Worm (Caenorhabditis elegans) whole organism, L3 larva: Measurements from ENCODE around the gene rgs-1.

Experiments used
- ZK546.5 ChIP-seq: sonication (generic microtip); optimal IDR thresholded peaks from 2 replicates; lab custom pipeline; 2017; ENCODE audit warnings: missing biosample characterization, missing genetic modification characterization
- ama-1 ChIP-seq: fragments of 150-350 bp; optimal IDR thresholded peaks from 2 replicates; lab custom pipeline; 2018
- daf-12 ChIP-seq: fragments of 150-350 bp; optimal IDR thresholded peaks from 2 replicates; lab custom pipeline; 2014; ENCODE audit warnings: missing biosample characterization, missing genetic modification reagents, missing genetic modification characterization
- egl-27 ChIP-seq: sonication (generic microtip); optimal IDR thresholded peaks from 4 replicates; lab custom pipeline; 2017; ENCODE audit warnings: missing biosample characterization, missing genetic modification reagents, missing genetic modification characterization
- fos-1 ChIP-seq: fragments of 150-350 bp; optimal IDR thresholded peaks from 2 replicates; lab custom pipeline; 2014; ENCODE audit warnings: missing biosample characterization, missing genetic modification characterization
- jun-1 ChIP-seq: fragments of 150-350 bp; optimal IDR thresholded peaks from 2 replicates; lab custom pipeline; 2014; ENCODE audit warnings: missing biosample characterization, missing genetic modification reagents, missing genetic modification characterization
- pqm-1 ChIP-seq: fragments of 150-350 bp; optimal IDR thresholded peaks from 2 replicates; lab custom pipeline; 2017; ENCODE audit warnings: missing biosample characterization, missing genetic modification characterization, inconsistent platforms
- unc-62 ChIP-seq: fragments of 150-350 bp; sonication (generic microtip); optimal IDR thresholded peaks from 4 replicates; lab custom pipeline; 2014; ENCODE audit warnings: missing biosample characterization, missing genetic modification reagents, missing genetic modification characterization
- ztf-4 ChIP-seq: fragments of 150-350 bp; optimal IDR thresholded peaks from 2 replicates; lab custom pipeline; 2014; ENCODE audit warnings: missing biosample characterization, missing genetic modification characterization

ce11 chrIII:10001060-10001459 lies 15.3 kb downstream of the rgs-1 start, which contains the start of gene C05B5.5:
- TF ChIP-seq fos-1 (tag; lab: Kevin White, UChicago) (no peak), jun-1 (no peak), egl-27 (tag; lab: Kevin White, UChicago) (no peak), ztf-4 (tag; lab: Kevin White, UChicago) (no peak), ZK546.5 (tag; lab: Kevin White, UChicago) (no peak), ama-1 (no peak), daf-12 (tag; lab: Kevin White, UChicago) (no peak), unc-62 (GFP tag; lab: Kevin White, UChicago) (no peak), pqm-1 (tag; lab: Kevin White, UChicago) (no peak)
